Worm (Caenorhabditis elegans): Measurements from ENCODE around the gene nprl-2.

DNA sequence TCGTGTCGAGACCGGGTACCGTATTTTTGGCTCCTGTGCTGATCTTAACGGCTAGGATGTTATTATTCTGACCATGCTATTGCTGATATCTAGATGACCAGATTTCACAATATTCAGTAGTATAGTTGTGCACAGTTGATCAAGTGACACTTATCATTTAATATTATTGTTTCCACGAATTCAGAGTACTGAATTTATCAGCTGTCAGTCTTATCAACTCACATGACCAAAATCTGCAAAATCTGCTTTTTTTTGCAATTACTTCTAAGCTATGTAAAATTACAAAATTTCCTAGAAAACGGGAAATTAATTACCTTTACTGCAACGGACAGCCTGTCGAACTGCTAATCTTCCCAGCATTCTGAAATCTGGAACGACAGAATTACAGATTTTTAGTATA is 6.2 kb upstream of the nprl-2 start, which contains the start of gene pam-1:
- TF ChIP-seq ztf-23 (GFP tag; IDR thresholded peaks at IDR 0.05) = no peak
- TF ChIP-seq tab-1 (GFP tag; IDR thresholded peaks at IDR 0.05) = no peak
- no peak for TF ChIP-seq ztf-29 (GFP tag; IDR thresholded peaks at IDR 0.05)
- no peak for TF ChIP-seq cog-1 (tag; optimal IDR thresholded peaks at IDR 0.05)
- no peak for TF ChIP-seq T22C8.4 (GFP tag; IDR thresholded peaks at IDR 0.05)
- no peak for TF ChIP-seq flt-1 (GFP tag; IDR thresholded peaks at IDR 0.05)

Data from whole organism, midembryonic.